Worm (Caenorhabditis elegans) whole organism, young adult: Measurements from ENCODE around the gene K06H6.4.

Experiments used
- B0019.2 ChIP-seq: fragments of 200-800 bp; sonication (Bioruptor generic); conservative IDR thresholded peaks from 2 replicates; pipeline ENCODE4 v1.3.6; 2022; ENCODE audit warnings: missing genetic modification reagents, missing genetic modification characterization, missing compliant biosample characterization
- B0035.1 ChIP-seq: sonication (generic microtip); optimal IDR thresholded peaks from 2 replicates; lab custom pipeline; 2016; ENCODE audit warnings: missing genetic modification characterization, mild to moderate bottlenecking, missing compliant biosample characterization, missing genotype, missing genetic modification reagents
- C17E4.6 ChIP-seq: fragments of 200-800 bp; sonication (Bioruptor generic); IDR thresholded peaks from 2 replicates; pipeline ENCODE4 v1.3.6; 2022; ENCODE audit warnings: missing genetic modification reagents, missing genetic modification characterization, missing compliant biosample characterization
- F22D6.2 ChIP-seq: sonication (generic microtip); optimal IDR thresholded peaks from 2 replicates; lab custom pipeline; 2016; ENCODE audit warnings: mild to moderate bottlenecking, missing genetic modification characterization, missing compliant biosample characterization
- F52B5.7 ChIP-seq: sonication (generic microtip); optimal IDR thresholded peaks from 2 replicates; lab custom pipeline; 2016; ENCODE audit warnings: mild to moderate bottlenecking, missing genetic modification characterization, missing compliant biosample characterization
- K12H6.12 ChIP-seq: fragments of 200-800 bp; sonication (Bioruptor generic); optimal IDR thresholded peaks from 2 replicates; lab custom pipeline; 2018; ENCODE audit warnings: mild to moderate bottlenecking, missing genetic modification characterization, missing compliant biosample characterization
- T26A5.8 ChIP-seq: sonication (generic microtip); optimal IDR thresholded peaks from 2 replicates; lab custom pipeline; 2016; ENCODE audit warnings: missing genetic modification characterization, missing compliant biosample characterization
- Y67H2A.10 ChIP-seq: fragments of 200-800 bp; sonication (Bioruptor generic); conservative IDR thresholded peaks from 2 replicates; pipeline ENCODE4 v1.3.6; 2022; ENCODE audit warnings: missing genetic modification reagents, missing genetic modification characterization, missing compliant biosample characterization
- ZK185.1 ChIP-seq: sonication (generic microtip); optimal IDR thresholded peaks from 2 replicates; lab custom pipeline; 2016; ENCODE audit warnings: mild to moderate bottlenecking, missing genetic modification characterization, missing compliant biosample characterization; ENCODE audit not compliant: poor library complexity, severe bottlenecking
- ama-1 ChIP-seq, 3 experiments: fragments of 150-350 bp in 1 of 3; sonication (generic microtip) in 2 of 3; optimal IDR thresholded peaks; 2 replicates each; lab custom pipeline; 2014 to 2018; ENCODE audit warnings: missing biosample characterization in 2 of 3, missing genetic modification characterization in 2 of 3, missing genetic modification reagents in 2 of 3
- aptf-2 ChIP-seq: fragments of 200-800 bp; sonication (Bioruptor generic); conservative IDR thresholded peaks from 2 replicates; pipeline ENCODE4 v1.3.6; 2022; ENCODE audit warnings: missing genetic modification reagents, missing genetic modification characterization, missing compliant biosample characterization
- atf-7 ChIP-seq: sonication (generic microtip); optimal IDR thresholded peaks from 2 replicates; lab custom pipeline; 2017; ENCODE audit warnings: mild to moderate bottlenecking, missing genetic modification characterization, missing compliant biosample characterization
- attf-3 ChIP-seq: fragments of 200-800 bp; sonication (Bioruptor generic); conservative IDR thresholded peaks from 2 replicates; pipeline ENCODE4 v1.3.6; 2022; ENCODE audit warnings: missing genetic modification reagents, missing genetic modification characterization, missing compliant biosample characterization
- attf-5 ChIP-seq: fragments of 200-800 bp; sonication (Bioruptor generic); optimal IDR thresholded peaks from 2 replicates; lab custom pipeline; 2018; ENCODE audit warnings: mild to moderate bottlenecking, missing genetic modification characterization, missing compliant biosample characterization
- ceh-40 ChIP-seq: fragments of 200-800 bp; sonication (Bioruptor generic); IDR thresholded peaks from 2 replicates; pipeline ENCODE4 v1.3.6; 2022; ENCODE audit warnings: missing genetic modification characterization, missing compliant biosample characterization
- ceh-91 ChIP-seq: fragments of 200-800 bp; sonication (Bioruptor generic); IDR thresholded peaks from 2 replicates; pipeline ENCODE4 v1.3.6; 2022; ENCODE audit warnings: missing genetic modification reagents, missing genetic modification characterization, missing compliant biosample characterization
- chd-7 ChIP-seq: sonication (generic microtip); optimal IDR thresholded peaks from 2 replicates; lab custom pipeline; 2016; ENCODE audit warnings: mild to moderate bottlenecking, missing genetic modification characterization, moderate library complexity, missing compliant biosample characterization
- dox-1 ChIP-seq: fragments of 200-800 bp; sonication (Bioruptor generic); IDR thresholded peaks from 2 replicates; pipeline ENCODE4 v1.3.6; 2022; ENCODE audit warnings: missing genetic modification reagents, missing genetic modification characterization, missing compliant biosample characterization
- efl-1 ChIP-seq: fragments of 150-350 bp; optimal IDR thresholded peaks from 2 replicates; lab custom pipeline; 2014; ENCODE audit warnings: missing biosample characterization, missing genetic modification reagents, missing genetic modification characterization
- egrh-3 ChIP-seq: fragments of 200-800 bp; sonication (Bioruptor generic); IDR thresholded peaks from 2 replicates; pipeline ENCODE4 v1.3.6; 2022; ENCODE audit warnings: missing genetic modification reagents, missing genetic modification characterization, missing compliant biosample characterization
- ets-4 ChIP-seq: fragments of 200-800 bp; sonication (Bioruptor generic); optimal IDR thresholded peaks from 2 replicates; lab custom pipeline; 2018; ENCODE audit warnings: mild to moderate bottlenecking, missing genetic modification characterization, missing compliant biosample characterization
- fkh-3 ChIP-seq: sonication (generic microtip); optimal IDR thresholded peaks from 2 replicates; lab custom pipeline; 2016; ENCODE audit warnings: mild to moderate bottlenecking, missing genetic modification characterization, missing compliant biosample characterization
- hmg-1.2 ChIP-seq: fragments of 200-800 bp; sonication (Bioruptor generic); IDR thresholded peaks from 2 replicates; pipeline ENCODE4 v1.3.6; 2022; ENCODE audit warnings: missing genetic modification reagents, missing genetic modification characterization, missing compliant biosample characterization
- hrde-1 ChIP-seq: sonication (generic microtip); optimal IDR thresholded peaks from 2 replicates; lab custom pipeline; 2016; ENCODE audit warnings: missing genetic modification characterization, mild to moderate bottlenecking, missing compliant biosample characterization, moderate library complexity, missing genotype, missing genetic modification reagents, borderline replicate concordance
- lin-26 ChIP-seq: fragments of 200-800 bp; sonication (Bioruptor generic); IDR thresholded peaks from 2 replicates; pipeline ENCODE4 v1.3.6; 2022; ENCODE audit warnings: missing genetic modification reagents, missing genetic modification characterization, missing compliant biosample characterization
- lin-35 ChIP-seq, 3 experiments: fragments of 150-350 bp in 2 of 3; sonication (generic microtip) in 1 of 3; optimal IDR thresholded peaks; 2 replicates each; lab custom pipeline; 2014 to 2018; ENCODE audit warnings: missing biosample characterization in 3 of 3, missing genetic modification characterization in 3 of 3, missing genetic modification reagents in 3 of 3
- lir-1 ChIP-seq: fragments of 200-800 bp; sonication (Bioruptor generic); conservative IDR thresholded peaks from 2 replicates; pipeline ENCODE4 v1.3.6; 2022; ENCODE audit warnings: missing genetic modification reagents, missing genetic modification characterization, missing compliant biosample characterization
- madf-6 ChIP-seq: fragments of 200-800 bp; sonication (Bioruptor generic); IDR thresholded peaks from 2 replicates; pipeline ENCODE4 v1.3.6; 2022; ENCODE audit warnings: missing genetic modification reagents, missing genetic modification characterization, missing compliant biosample characterization
- madf-8 ChIP-seq: fragments of 200-800 bp; sonication (Bioruptor generic); conservative IDR thresholded peaks from 2 replicates; pipeline ENCODE4 v1.3.6; 2022; ENCODE audit warnings: missing genetic modification reagents, missing genetic modification characterization, missing compliant biosample characterization
- nhr-179 ChIP-seq: sonication (generic microtip); optimal IDR thresholded peaks from 2 replicates; lab custom pipeline; 2016; ENCODE audit warnings: mild to moderate bottlenecking, missing genetic modification characterization, missing compliant biosample characterization
- nhr-27 ChIP-seq: fragments of 200-800 bp; sonication (Bioruptor generic); optimal IDR thresholded peaks from 2 replicates; lab custom pipeline; 2018; ENCODE audit warnings: mild to moderate bottlenecking, missing genetic modification characterization, moderate library complexity, missing compliant biosample characterization
- nhr-80 ChIP-seq: sonication (generic microtip); optimal IDR thresholded peaks from 2 replicates; lab custom pipeline; 2016; ENCODE audit warnings: missing genetic modification characterization, missing compliant biosample characterization
- pha-4 ChIP-seq: fragments of 150-350 bp; sonication (generic microtip); optimal IDR thresholded peaks from 2 replicates; lab custom pipeline; 2014; ENCODE audit warnings: missing biosample characterization, missing genetic modification reagents, missing genetic modification characterization
- snpc-4 ChIP-seq, 5 experiments: fragments of 150-350 bp in 1 of 5; sonication (generic microtip) in 4 of 5; optimal IDR thresholded peaks; 2 replicates each; lab custom pipeline; 2014 to 2018; ENCODE audit warnings: missing genetic modification characterization in 5 of 5, missing biosample characterization in 3 of 5, antibody characterized with exemption in 2 of 5, mild to moderate bottlenecking in 2 of 5, missing compliant biosample characterization in 2 of 5, missing genotype in 2 of 5, moderate library complexity in 2 of 5, missing genetic modification reagents in 1 of 5
- tbp1 ChIP-seq: fragments of 200-800 bp; sonication (Bioruptor generic); optimal IDR thresholded peaks from 2 replicates; lab custom pipeline; 2018; ENCODE audit warnings: mild to moderate bottlenecking, missing genetic modification characterization, missing compliant biosample characterization
- ztf-28 ChIP-seq: fragments of 200-800 bp; sonication (Bioruptor generic); IDR thresholded peaks from 2 replicates; pipeline ENCODE4 v1.3.6; 2022; ENCODE audit warnings: missing genetic modification reagents, missing genetic modification characterization, missing compliant biosample characterization

Gene K06H6.4

ce11 chrV:578977-579376 lies at the start of gene K06H6.4:
Gene K06H6.4 (plus strand): TSS chrV:579277.
- no peak for TF ChIP-seq lir-1 (GFP tag; lab: Robert Waterston, UW)
- no peak for TF ChIP-seq madf-8
- TF ChIP-seq ceh-91 (GFP tag; lab: Robert Waterston, UW) = no peak
- TF ChIP-seq Y67H2A.10 (GFP tag; lab: Robert Waterston, UW) = no peak
- no peak for TF ChIP-seq nhr-179 (tag; lab: Kevin White, UChicago)
- TF ChIP-seq T26A5.8 = no peak
- TF ChIP-seq K12H6.12 = no peak
- TF ChIP-seq C17E4.6 (GFP tag; lab: Robert Waterston, UW) = no peak
- TF ChIP-seq ama-1 (optimal IDR thresholded peaks at IDR 0.05; lab: Kevin White, UChicago) = no peak
- no peak for TF ChIP-seq ama-1 (GFP tag; optimal IDR thresholded peaks at IDR 0.05; lab: Kevin White, UChicago)
- TF ChIP-seq efl-1 = no peak
- no peak for TF ChIP-seq F52B5.7 (tag; lab: Kevin White, UChicago)
- no peak for TF ChIP-seq madf-6 (GFP tag; lab: Robert Waterston, UW)
- no peak for TF ChIP-seq egrh-3 (GFP tag; lab: Robert Waterston, UW)
- TF ChIP-seq B0035.1 = no peak
- no peak for TF ChIP-seq lin-26 (GFP tag; lab: Robert Waterston, UW)
- TF ChIP-seq nhr-27 (tag; lab: Kevin White, UChicago) = no peak

- TF ChIP-seq atf-7 (tag; lab: Kevin White, UChicago) (peak; percentile 36), madf-8 (no peak), ets-4 (GFP tag; lab: Kevin White, UChicago) (no peak), dox-1 (GFP tag; lab: Robert Waterston, UW) (0 out of 2 replicates have a peak, but pooled peaks have one; percentile 16), T26A5.8 (no peak), chd-7 (tag; lab: Kevin White, UChicago) (no peak), lin-35 (GFP tag; optimal IDR thresholded peaks at IDR 0.05; lab: Kevin White, UChicago) (no peak), ztf-28 (GFP tag; lab: Robert Waterston, UW) (no peak), snpc-4 (GFP tag; optimal IDR thresholded peaks at IDR 0.05; lab: Kevin White, UChicago) (no peak), snpc-4 (tag; optimal IDR thresholded peaks at IDR 0.05; lab: Kevin White, UChicago) (peak in 1 of 4 experiments; percentile 6), pha-4 (tag; lab: Kevin White, UChicago) (peak; percentile 87), nhr-80 (peak; percentile 79), K12H6.12 (no peak), hrde-1 (tag; lab: Kevin White, UChicago) (no peak), ZK185.1 (peak; percentile 15), hmg-1.2 (peak; percentile 37; the same call in 1 of the 2 replicates), F22D6.2 (no peak), attf-3 (GFP tag; lab: Robert Waterston, UW) (no peak), attf-5 (GFP tag; lab: Kevin White, UChicago) (peak; percentile 59), fkh-3 (tag; lab: Kevin White, UChicago) (no peak), F52B5.7 (tag; lab: Kevin White, UChicago) (no peak), B0019.2 (GFP tag; lab: Robert Waterston, UW) (no peak), ceh-40 (GFP tag; lab: Robert Waterston, UW) (0 out of 2 replicates have a peak, but pooled peaks have one; percentile 14), aptf-2 (GFP tag; lab: Robert Waterston, UW) (no peak), lir-1 (GFP tag; lab: Robert Waterston, UW) (no peak), tbp1 (GFP tag; lab: Kevin White, UChicago) (peak; percentile 1)
These were observed 47.0 kb upstream of the K06H6.4 start, which contains the start of gene nhr-58 for ce11 chrV:532046-532445. Gene nhr-58 (plus strand): TSS chrV:532259.
